Worm (Caenorhabditis elegans) whole organism, midembryonic: ENCODE data around the gene K01H12.4.
"Not testable (repeated sequence)": the region's sequence is repeated elsewhere in the genome, so short reads cannot be mapped to it uniquely, and the experiment has no call there.

ENCODE experiments used
- T22C8.4 ChIP-seq: fragments of 200-800 bp; sonication (Bioruptor generic); IDR thresholded peaks from 2 replicates; pipeline ENCODE4 v1.3.6; 2022; ENCODE audit warnings: missing genetic modification characterization, missing compliant biosample characterization
- cog-1 ChIP-seq: sonication (generic microtip); optimal IDR thresholded peaks from 2 replicates; lab custom pipeline; 2016; ENCODE audit warnings: missing genetic modification characterization, missing compliant biosample characterization
- flt-1 ChIP-seq: fragments of 200-800 bp; sonication (Bioruptor generic); IDR thresholded peaks from 2 replicates; pipeline ENCODE4 v1.3.6; 2022; ENCODE audit warnings: missing genetic modification characterization, missing compliant biosample characterization
- klf-2 ChIP-seq: fragments of 200-800 bp; sonication (Bioruptor generic); conservative IDR thresholded peaks from 2 replicates; pipeline ENCODE4 v1.3.6; 2022; ENCODE audit warnings: missing genetic modification reagents, missing genetic modification characterization, missing compliant biosample characterization
- med-1 ChIP-seq: sonication (generic microtip); optimal IDR thresholded peaks from 2 replicates; lab custom pipeline; 2017; ENCODE audit warnings: missing genetic modification characterization, mild to moderate bottlenecking, missing compliant biosample characterization, antibody characterized with exemption, missing genetic modification reagents; ENCODE audit not compliant: insufficient read depth
- ref-1 ChIP-seq: fragments of 200-800 bp; sonication (Bioruptor generic); conservative IDR thresholded peaks from 2 replicates; pipeline ENCODE4 v1.3.6; 2022; ENCODE audit warnings: missing genetic modification reagents, missing genetic modification characterization, missing compliant biosample characterization
- tab-1 ChIP-seq: fragments of 200-800 bp; sonication (Bioruptor generic); IDR thresholded peaks from 2 replicates; pipeline ENCODE4 v1.3.6; 2022; ENCODE audit warnings: missing genetic modification characterization, missing compliant biosample characterization
- ztf-23 ChIP-seq: fragments of 200-800 bp; sonication (Bioruptor generic); IDR thresholded peaks from 2 replicates; pipeline ENCODE4 v1.3.6; 2022; ENCODE audit warnings: missing genetic modification reagents, missing genetic modification characterization, missing compliant biosample characterization
- ztf-29 ChIP-seq: fragments of 200-800 bp; sonication (Bioruptor generic); IDR thresholded peaks from 2 replicates; pipeline ENCODE4 v1.3.6; 2022; ENCODE audit warnings: missing genetic modification reagents, missing genetic modification characterization, missing compliant biosample characterization

The K01H12.4 gene

ce11 chrIV:9739001-9739400 lies 26.1 kb downstream of the K01H12.4 start:
- TF ChIP-seq klf-2: no peak

- not testable (repeated sequence) for TF ChIP-seq T22C8.4 (GFP tag; lab: Robert Waterston, UW); klf-2; cog-1 (tag; lab: Kevin White, UChicago)
Observed at ce11 chrIV:9740851-9741549, 28.1 kb downstream of the K01H12.4 start, which contains the start of gene gln-6. gln-6 (minus strand) TSS chrIV:9740901.

- no peak for TF ChIP-seq klf-2
- no peak for TF ChIP-seq ztf-29 (GFP tag; lab: Robert Waterston, UW)
- TF ChIP-seq cog-1 (tag; lab: Kevin White, UChicago): no peak
- TF ChIP-seq T22C8.4 (GFP tag; lab: Robert Waterston, UW): no peak
- no peak for TF ChIP-seq ztf-23 (GFP tag; lab: Robert Waterston, UW)
- TF ChIP-seq ref-1 (GFP tag; lab: Robert Waterston, UW): no peak
- TF ChIP-seq flt-1 (GFP tag; lab: Robert Waterston, UW): no peak
- no peak for TF ChIP-seq tab-1 (GFP tag; lab: Robert Waterston, UW)
- no peak for TF ChIP-seq med-1 (GFP tag; lab: Kevin White, UChicago)
Observed at ce11 chrIV:9742883-9743282, 30.0 kb downstream of the K01H12.4 start, which contains the start of gene C28D4.7. C28D4.7 (minus strand) TSS chrIV:9743147.

- TF ChIP-seq klf-2 (no peak), cog-1 (tag; lab: Kevin White, UChicago) (no peak), T22C8.4 (GFP tag; lab: Robert Waterston, UW) (no peak), med-1 (GFP tag; lab: Kevin White, UChicago) (no peak), ztf-23 (GFP tag; lab: Robert Waterston, UW) (no peak), tab-1 (GFP tag; lab: Robert Waterston, UW) (no peak), flt-1 (GFP tag; lab: Robert Waterston, UW) (no peak), ref-1 (GFP tag; lab: Robert Waterston, UW) (no peak), ztf-29 (GFP tag; lab: Robert Waterston, UW) (no peak)
Observed at ce11 chrIV:9744905-9745304, 32.0 kb downstream of the K01H12.4 start, which contains the start of gene C28D4.4. C28D4.4 (minus strand) TSS chrIV:9745005.

- TF ChIP-seq ref-1 (GFP tag; lab: Robert Waterston, UW): no peak
- no peak for TF ChIP-seq ztf-29 (GFP tag; lab: Robert Waterston, UW)
- TF ChIP-seq tab-1 (GFP tag; lab: Robert Waterston, UW): no peak
- TF ChIP-seq ztf-23 (GFP tag; lab: Robert Waterston, UW): no peak
- no peak for TF ChIP-seq flt-1 (GFP tag; lab: Robert Waterston, UW)
- no peak for TF ChIP-seq cog-1 (tag; lab: Kevin White, UChicago)
- no peak for TF ChIP-seq klf-2
- TF ChIP-seq med-1 (GFP tag; lab: Kevin White, UChicago): no peak
- no peak for TF ChIP-seq T22C8.4 (GFP tag; lab: Robert Waterston, UW)
Observed at ce11 chrIV:9746762-9747161, 33.9 kb downstream of the K01H12.4 start, which contains the start of gene C28D4.5. C28D4.5 (minus strand) TSS chrIV:9746862.

ce11 chrIV:9748342-9748741 lies 35.5 kb downstream of the K01H12.4 start, which contains the start of gene C28D4.8:
C28D4.8 (minus strand) TSS chrIV:9748442.
- TF ChIP-seq klf-2 (no peak), ztf-23 (GFP tag; lab: Robert Waterston, UW) (no peak), T22C8.4 (GFP tag; lab: Robert Waterston, UW) (no peak), ref-1 (GFP tag; lab: Robert Waterston, UW) (no peak), flt-1 (GFP tag; lab: Robert Waterston, UW) (no peak)

ce11 chrIV:9755713-9756112 lies 42.8 kb downstream of the K01H12.4 start:
- TF ChIP-seq T22C8.4 (GFP tag; lab: Robert Waterston, UW): no peak

ce11 chrIV:9756647-9757424 lies 44.0 kb downstream of the K01H12.4 start:
- TF ChIP-seq ztf-29 (GFP tag; lab: Robert Waterston, UW) (no peak), ztf-23 (GFP tag; lab: Robert Waterston, UW) (no peak), med-1 (GFP tag; lab: Kevin White, UChicago) (no peak), flt-1 (GFP tag; lab: Robert Waterston, UW) (no peak), T22C8.4 (GFP tag; lab: Robert Waterston, UW) (no peak), klf-2 (no peak), cog-1 (tag; lab: Kevin White, UChicago) (no peak), tab-1 (GFP tag; lab: Robert Waterston, UW) (no peak), ref-1 (GFP tag; lab: Robert Waterston, UW) (no peak)

ce11 chrIV:9757425-9757740 lies 44.5 kb downstream of the K01H12.4 start, which contains the start of gene nhr-97:
nhr-97 (plus strand) TSS chrIV:9757641.
- TF ChIP-seq cog-1 (tag; lab: Kevin White, UChicago) (no peak), flt-1 (GFP tag; lab: Robert Waterston, UW) (no peak), ztf-23 (GFP tag; lab: Robert Waterston, UW) (no peak), med-1 (GFP tag; lab: Kevin White, UChicago) (no peak), T22C8.4 (GFP tag; lab: Robert Waterston, UW) (no peak), tab-1 (GFP tag; lab: Robert Waterston, UW) (no peak), ztf-29 (GFP tag; lab: Robert Waterston, UW) (no peak), klf-2 (no peak), ref-1 (GFP tag; lab: Robert Waterston, UW) (no peak)
